Worm (Caenorhabditis elegans) whole organism, L4/young adult: ENCODE results near the gene chtl-1.

Experiments used
- W03F9.2 ChIP-seq: fragments of 150-350 bp; optimal IDR thresholded peaks from 2 replicates; lab custom pipeline; 2014; ENCODE audit warnings: missing biosample characterization, missing genetic modification characterization
- dao-5 ChIP-seq: sonication (generic microtip); optimal IDR thresholded peaks from 2 replicates; lab custom pipeline; 2016; ENCODE audit warnings: missing genotype, missing genetic modification characterization, moderate library complexity, missing compliant biosample characterization
- him-1 ChIP-seq: sonication (generic microtip); optimal IDR thresholded peaks from 2 replicates; lab custom pipeline; 2016; ENCODE audit warnings: missing genotype, missing genetic modification reagents, missing genetic modification characterization, missing compliant biosample characterization

DNA sequence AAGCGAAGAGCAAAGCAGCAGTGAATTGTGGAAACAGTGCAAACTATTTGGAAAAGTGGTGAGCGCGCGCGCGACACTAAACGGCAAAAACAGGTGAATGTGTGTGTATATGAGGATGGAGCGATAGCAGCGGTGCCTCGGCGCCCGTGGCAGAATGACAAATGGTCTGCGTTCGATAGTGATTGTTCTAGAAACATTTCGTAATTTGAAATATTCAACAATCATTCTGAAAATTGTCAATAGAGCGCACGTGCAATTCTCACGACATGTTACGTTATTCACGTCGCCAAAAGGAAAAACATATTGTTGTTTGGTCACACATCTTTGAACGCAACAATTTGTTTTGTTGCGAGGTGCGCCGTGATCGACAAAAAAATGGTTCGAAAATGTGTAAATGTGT is 8.9 kb downstream of the chtl-1 start:
- TF ChIP-seq dao-5 (tag; lab: Kevin White, UChicago) = no peak
- TF ChIP-seq him-1 = no peak
- no peak for TF ChIP-seq W03F9.2 (tag; lab: Kevin White, UChicago)
